Fruit fly (Drosophila melanogaster): ENCODE results near the gene Dysb.

dm6 chr3L:18819262-18819886 lies 48.2 kb upstream of the Dysb start:
- TF ChIP-seq CG8478 (optimal IDR thresholded peaks at IDR 0.05) (no peak), CTCF (optimal IDR thresholded peaks at IDR 0.05) (no peak)
